Fruit fly (Drosophila melanogaster) whole organism, embryonic: ENCODE measurements around the gene CG14966.

Source experiments
- ATbp ChIP-seq: fragments of 200-800 bp; sonication (Bioruptor generic); optimal IDR thresholded peaks from 2 replicates; lab custom pipeline; 2017; ENCODE audit warnings: missing biosample characterization, mild to moderate bottlenecking, missing genetic modification characterization, missing genetic modification reagents
- Aef1 ChIP-seq: fragments of 200-800 bp; sonication (Bioruptor generic); IDR thresholded peaks from 3 replicates; pipeline ENCODE4 v1.3.6; 2022; ENCODE audit warnings: missing biosample characterization, missing genetic modification characterization
- CG10209 ChIP-seq: fragments of 200-800 bp; sonication (Bioruptor generic); optimal IDR thresholded peaks from 3 replicates; lab custom pipeline; 2017; ENCODE audit warnings: missing biosample characterization, mild to moderate bottlenecking, missing genetic modification characterization, missing genetic modification reagents
- CG1024 ChIP-seq: fragments of 200-800 bp; sonication (Bioruptor generic); IDR thresholded peaks from 2 replicates; pipeline ENCODE4 v1.3.6; 2022; ENCODE audit warnings: missing biosample characterization, missing genetic modification characterization
- CG10321 ChIP-seq: fragments of 200-800 bp; sonication (Bioruptor generic); IDR thresholded peaks from 2 replicates; pipeline ENCODE4 v1.3.6; 2022; ENCODE audit warnings: missing biosample characterization, missing genetic modification characterization
- CG11093 ChIP-seq: fragments of 200-800 bp; sonication (Bioruptor generic); IDR thresholded peaks from 3 replicates; pipeline ENCODE4 v1.3.6; 2022; ENCODE audit warnings: missing biosample characterization, missing genetic modification characterization
- CG12744 ChIP-seq: fragments of 200-800 bp; sonication (Bioruptor generic); optimal IDR thresholded peaks from 2 replicates; lab custom pipeline; 2016; ENCODE audit warnings: missing biosample characterization, missing genetic modification characterization
- CG15011 ChIP-seq: fragments of 200-800 bp; sonication (Bioruptor generic); optimal IDR thresholded peaks from 3 replicates; lab custom pipeline; 2018; ENCODE audit warnings: missing biosample characterization, mild to moderate bottlenecking, missing genetic modification characterization
- CG1647 ChIP-seq: fragments of 200-800 bp; sonication (Bioruptor generic); optimal IDR thresholded peaks from 3 replicates; lab custom pipeline; 2016; ENCODE audit warnings: missing biosample characterization, missing genetic modification characterization
- CG16815 ChIP-seq: fragments of 200-800 bp; sonication (Bioruptor generic); optimal IDR thresholded peaks from 3 replicates; lab custom pipeline; 2017; ENCODE audit warnings: missing biosample characterization, mild to moderate bottlenecking, missing genetic modification characterization
- CG2678 ChIP-seq: fragments of 200-800 bp; sonication (Bioruptor generic); optimal IDR thresholded peaks from 3 replicates; lab custom pipeline; 2019; ENCODE audit warnings: missing biosample characterization, mild to moderate bottlenecking, missing genetic modification characterization, moderate library complexity
- CG2889 ChIP-seq: fragments of 200-800 bp; sonication (Bioruptor generic); IDR thresholded peaks from 3 replicates; pipeline ENCODE4 v1.3.6; 2022; ENCODE audit warnings: missing biosample characterization, missing genetic modification characterization
- CG33557 ChIP-seq: fragments of 200-800 bp; sonication (Bioruptor generic); optimal IDR thresholded peaks from 2 replicates; lab custom pipeline; 2019; ENCODE audit warnings: missing biosample characterization, mild to moderate bottlenecking, missing genetic modification characterization, moderate library complexity
- CG4328 ChIP-seq: fragments of 200-800 bp; sonication (Bioruptor generic); optimal IDR thresholded peaks from 3 replicates; lab custom pipeline; 2017; ENCODE audit warnings: missing biosample characterization, missing genetic modification reagents, missing genetic modification characterization
- CG43689 ChIP-seq: fragments of 200-800 bp; sonication (Bioruptor generic); IDR thresholded peaks from 2 replicates; pipeline ENCODE4 v1.3.6; 2022; ENCODE audit warnings: missing biosample characterization, missing genetic modification characterization
- CG4707 ChIP-seq: fragments of 200-800 bp; sonication (Bioruptor generic); optimal IDR thresholded peaks from 2 replicates; lab custom pipeline; 2018; ENCODE audit warnings: missing biosample characterization, mild to moderate bottlenecking, missing genetic modification characterization, moderate library complexity
- CG6654 ChIP-seq: fragments of 200-800 bp; sonication (Bioruptor generic); optimal IDR thresholded peaks from 2 replicates; lab custom pipeline; 2017; ENCODE audit warnings: missing biosample characterization, mild to moderate bottlenecking, missing genetic modification characterization
- CG6683 ChIP-seq: fragments of 200-800 bp; sonication (Bioruptor generic); optimal IDR thresholded peaks from 2 replicates; lab custom pipeline; 2017; ENCODE audit warnings: missing biosample characterization, mild to moderate bottlenecking, missing genetic modification characterization, missing genetic modification reagents
- CG8089 ChIP-seq: fragments of 200-800 bp; sonication (Bioruptor generic); optimal IDR thresholded peaks from 3 replicates; lab custom pipeline; 2016; ENCODE audit warnings: missing biosample characterization, missing genetic modification characterization
- CG8944 ChIP-seq: fragments of 200-800 bp; sonication (Bioruptor generic); optimal IDR thresholded peaks from 3 replicates; lab custom pipeline; 2016; ENCODE audit warnings: missing biosample characterization, missing genetic modification characterization
- CG9727 ChIP-seq: fragments of 200-800 bp; sonication (Bioruptor generic); optimal IDR thresholded peaks from 3 replicates; lab custom pipeline; 2017; ENCODE audit warnings: missing biosample characterization, mild to moderate bottlenecking, missing genetic modification characterization
- Chrac-16 ChIP-seq: fragments of 200-800 bp; sonication (Bioruptor generic); optimal IDR thresholded peaks from 3 replicates; lab custom pipeline; 2016; ENCODE audit warnings: missing biosample characterization, missing genetic modification characterization
- CkIIα-i1 ChIP-seq: fragments of 200-800 bp; sonication (Bioruptor generic); IDR thresholded peaks from 2 replicates; pipeline ENCODE4 v1.3.6; 2022; ENCODE audit warnings: missing biosample characterization, missing genetic modification characterization
- Doc2 ChIP-seq: fragments of 200-800 bp; sonication (Bioruptor generic); IDR thresholded peaks from 2 replicates; pipeline ENCODE4 v1.3.6; 2022; ENCODE audit warnings: missing biosample characterization, missing genetic modification characterization
- Dp ChIP-seq: fragments of 200-800 bp; sonication (Bioruptor generic); optimal IDR thresholded peaks from 2 replicates; lab custom pipeline; 2018; ENCODE audit warnings: missing biosample characterization, mild to moderate bottlenecking, missing genetic modification characterization, moderate library complexity
- Ets65A ChIP-seq: fragments of 200-800 bp; sonication (Bioruptor generic); peaks from one replicate; lab custom pipeline; 2016; ENCODE audit warnings: missing biosample characterization, missing genetic modification characterization
- Ets97D ChIP-seq: fragments of 200-800 bp; sonication (Bioruptor generic); optimal IDR thresholded peaks from 3 replicates; lab custom pipeline; 2016; ENCODE audit warnings: missing biosample characterization, missing genetic modification characterization
- Fer1 ChIP-seq: fragments of 200-800 bp; sonication (Bioruptor generic); optimal IDR thresholded peaks from 2 replicates; lab custom pipeline; 2017; ENCODE audit warnings: missing biosample characterization, mild to moderate bottlenecking, missing genetic modification characterization
- H2.0 ChIP-seq: fragments of 200-800 bp; sonication (Bioruptor generic); IDR thresholded peaks from 2 replicates; pipeline ENCODE4 v1.3.6; 2022; ENCODE audit warnings: missing biosample characterization, missing genetic modification characterization
- HLH3B ChIP-seq: fragments of 200-800 bp; sonication (Bioruptor generic); IDR thresholded peaks from 2 replicates; pipeline ENCODE4 v1.3.6; 2022; ENCODE audit warnings: missing biosample characterization, missing genetic modification characterization
- HLH54F ChIP-seq: fragments of 200-800 bp; sonication (Bioruptor generic); optimal IDR thresholded peaks from 3 replicates; lab custom pipeline; 2016; ENCODE audit warnings: missing biosample characterization, missing genetic modification characterization
- Hey ChIP-seq: fragments of 200-800 bp; sonication (Bioruptor generic); optimal IDR thresholded peaks from 3 replicates; lab custom pipeline; 2018; ENCODE audit warnings: missing biosample characterization, mild to moderate bottlenecking, missing genetic modification characterization
- Lhr ChIP-seq: fragments of 200-800 bp; sonication (Bioruptor generic); optimal IDR thresholded peaks from 3 replicates; lab custom pipeline; 2017; ENCODE audit warnings: mild to moderate bottlenecking, missing biosample characterization, missing genetic modification reagents, missing genetic modification characterization
- MBD-R2 ChIP-seq: fragments of 200-800 bp; sonication (Bioruptor generic); IDR thresholded peaks from 2 replicates; pipeline ENCODE4 v1.3.6; 2022; ENCODE audit warnings: missing biosample characterization, missing genetic modification characterization
- Mrtf ChIP-seq: fragments of 200-800 bp; sonication (Bioruptor generic); IDR thresholded peaks from 3 replicates; pipeline ENCODE4 v1.3.6; 2022; ENCODE audit warnings: missing biosample characterization, missing genetic modification characterization
- Neu2 ChIP-seq: fragments of 200-800 bp; sonication (Bioruptor generic); optimal IDR thresholded peaks from 3 replicates; lab custom pipeline; 2016; ENCODE audit warnings: missing biosample characterization, missing genetic modification characterization, borderline replicate concordance
- Optix ChIP-seq: fragments of 200-800 bp; sonication (Bioruptor generic); IDR thresholded peaks from 3 replicates; pipeline ENCODE4 v1.3.6; 2022; ENCODE audit warnings: missing biosample characterization, missing genetic modification characterization
- Rfx ChIP-seq: fragments of 200-800 bp; sonication (Bioruptor generic); IDR thresholded peaks from 2 replicates; pipeline ENCODE4 v1.3.6; 2022; ENCODE audit warnings: missing biosample characterization, missing genetic modification characterization
- Sin3A ChIP-seq: fragments of >200 bp; optimal IDR thresholded peaks from 2 replicates; lab custom pipeline; 2018
- ara ChIP-seq: fragments of 200-800 bp; sonication (Bioruptor generic); IDR thresholded peaks from 2 replicates; pipeline ENCODE4 v1.3.6; 2022; ENCODE audit warnings: missing biosample characterization, missing genetic modification characterization
- ci ChIP-seq: fragments of 200-800 bp; sonication (Bioruptor generic); IDR thresholded peaks from 3 replicates; pipeline ENCODE4 v1.3.6; 2022; ENCODE audit warnings: missing biosample characterization, missing genetic modification characterization
- cwo ChIP-seq: fragments of 200-800 bp; sonication (Bioruptor generic); optimal IDR thresholded peaks from 3 replicates; lab custom pipeline; 2017; ENCODE audit warnings: missing biosample characterization, missing genetic modification characterization, mild to moderate bottlenecking, moderate library complexity, missing genetic modification reagents
- dmrt11E ChIP-seq: fragments of 200-800 bp; sonication (Bioruptor generic); optimal IDR thresholded peaks from 3 replicates; lab custom pipeline; 2018; ENCODE audit warnings: missing biosample characterization, mild to moderate bottlenecking, missing genetic modification characterization, moderate library complexity
- insv ChIP-seq, 2 experiments: fragments of 200-800 bp; sonication (Bioruptor generic); optimal IDR thresholded peaks; 3 replicates each; lab custom pipeline; 2016 to 2018; ENCODE audit warnings: missing biosample characterization in 2 of 2, missing genetic modification characterization in 2 of 2
- odd ChIP-seq: fragments of 200-800 bp; sonication (Bioruptor generic); optimal IDR thresholded peaks from 2 replicates; lab custom pipeline; 2017; ENCODE audit warnings: missing biosample characterization, mild to moderate bottlenecking, missing genetic modification characterization
- scrt ChIP-seq: fragments of 200-800 bp; sonication (Bioruptor generic); optimal IDR thresholded peaks from 2 replicates; lab custom pipeline; 2018; ENCODE audit warnings: missing biosample characterization, mild to moderate bottlenecking, missing genetic modification characterization, moderate library complexity
- sens ChIP-seq: fragments of 200-800 bp; sonication (Bioruptor generic); peaks from one replicate; lab custom pipeline; 2016; ENCODE audit warnings: missing biosample characterization, missing genetic modification characterization
- sima ChIP-seq: fragments of 200-800 bp; sonication (Bioruptor generic); optimal IDR thresholded peaks from 2 replicates; lab custom pipeline; 2016; ENCODE audit warnings: missing biosample characterization, missing genetic modification characterization
- trh ChIP-seq: fragments of 200-800 bp; sonication (Bioruptor generic); optimal IDR thresholded peaks from 2 replicates; lab custom pipeline; 2016; ENCODE audit warnings: missing biosample characterization, missing genetic modification characterization
- twi ChIP-seq: fragments of 200-800 bp; optimal IDR thresholded peaks from 2 replicates; lab custom pipeline; 2019; ENCODE audit warnings: missing biosample characterization, mild to moderate bottlenecking, missing genetic modification characterization, moderate library complexity
- zen2 ChIP-seq: fragments of 200-800 bp; sonication (Bioruptor generic); IDR thresholded peaks from 3 replicates; pipeline ENCODE4 v1.3.6; 2022; ENCODE audit warnings: missing biosample characterization, missing genetic modification characterization; ENCODE audit not compliant: partially characterized antibody

CG14966 gene

dm6 chr3L:3222643-3223389 lies 25.4 kb upstream of the CG14966 start, which contains the start of the genes RpL28 and eIF1 (continued):
- peak; percentile 69 for TF ChIP-seq cwo (GFP tag; lab: Kevin White, UChicago)
- TF ChIP-seq ci (GFP tag; lab: Robert Waterston, UW), result peak; percentile 97
- TF ChIP-seq CG6654, result peak; percentile 84
- peak; percentile 47; the same call in 2 of the 3 replicates for TF ChIP-seq zen2 (GFP tag; lab: Robert Waterston, UW)
- TF ChIP-seq insv (GFP tag; optimal IDR thresholded peaks at IDR 0.05; lab: Kevin White, UChicago), result peak in 1 of 2 experiments; percentile 77
- peak; percentile 33; the same call in 1 of the 2 replicates for TF ChIP-seq CkIIα-i1 (GFP tag; lab: Robert Waterston, UW)
- TF ChIP-seq CG4707 (GFP tag; lab: Kevin White, UChicago), result peak; percentile 90
- TF ChIP-seq ATbp (GFP tag; lab: Kevin White, UChicago), result peak; percentile 88
- TF ChIP-seq Ets97D (GFP tag; lab: Kevin White, UChicago), result peak; percentile 99
- TF ChIP-seq odd (GFP tag; lab: Kevin White, UChicago), result peak; percentile 95
- TF ChIP-seq CG8944, result peak; percentile 81
- peak; percentile 82 for TF ChIP-seq HLH3B (GFP tag; lab: Robert Waterston, UW)
- TF ChIP-seq Hey (tag; lab: Kevin White, UChicago), result peak; percentile 91
- peak; percentile 92 for TF ChIP-seq CG4328 (GFP tag; lab: Kevin White, UChicago)
- TF ChIP-seq CG2678 (tag; lab: Kevin White, UChicago), result peak; percentile 83
- peak; percentile 90 for TF ChIP-seq Fer1
- peak; percentile 73 for TF ChIP-seq CG10321 (GFP tag; lab: Robert Waterston, UW)
- TF ChIP-seq Rfx, result peak; percentile 94
- TF ChIP-seq Chrac-16, result peak; percentile 80
- TF ChIP-seq CG16815, result peak; percentile 78
- TF ChIP-seq CG10209 (GFP tag; lab: Kevin White, UChicago), result peak; percentile 95
- TF ChIP-seq CG11093 (GFP tag; lab: Robert Waterston, UW), result peak; percentile 58; the same call in 1 of the 3 replicates
- TF ChIP-seq ara (GFP tag; lab: Robert Waterston, UW), result peak; percentile 84
- TF ChIP-seq MBD-R2 (GFP tag; lab: Robert Waterston, UW), result peak; percentile 43; the same call in 1 of the 2 replicates
- TF ChIP-seq sima (GFP tag; lab: Kevin White, UChicago), result peak; percentile 46
- peak; percentile 22 for TF ChIP-seq Neu2
- TF ChIP-seq Ets65A (GFP tag; lab: Kevin White, UChicago), result peak; percentile 99
- TF ChIP-seq CG43689 (GFP tag; lab: Robert Waterston, UW), result peak; percentile 83
- TF ChIP-seq CG33557 (GFP tag; lab: Kevin White, UChicago), result peak; percentile 90
- TF ChIP-seq Aef1 (GFP tag; lab: Robert Waterston, UW), result peak; percentile 79
- TF ChIP-seq CG1024 (GFP tag; lab: Robert Waterston, UW), result peak; percentile 84
- peak; percentile 80; the same call in 2 of the 3 replicates for TF ChIP-seq Mrtf
- peak; percentile 61; the same call in 2 of the 3 replicates for TF ChIP-seq CG2889 (GFP tag; lab: Robert Waterston, UW)
- peak; percentile 92 for TF ChIP-seq HLH54F (GFP tag; lab: Kevin White, UChicago)
- peak; percentile 97 for TF ChIP-seq CG9727 (GFP tag; lab: Kevin White, UChicago)

dm6 chr3L:3218859-3219258 lies 21.4 kb upstream of the CG14966 start, which contains the start of the genes hob and nSMase:
TSS of gene hob (minus strand) at chr3L:3218920.
TSS of gene nSMase (plus strand) at chr3L:3219156.
- no peak for TF ChIP-seq sens
- TF ChIP-seq CG15011 (GFP tag; lab: Kevin White, UChicago), result no peak
- no peak for TF ChIP-seq trh
- TF ChIP-seq Lhr (GFP tag; lab: Kevin White, UChicago), result peak; percentile 52
- TF ChIP-seq CG9727 (GFP tag; lab: Kevin White, UChicago), result no peak
- no peak for TF ChIP-seq twi
- no peak for TF ChIP-seq dmrt11E (tag; lab: Kevin White, UChicago)
- no peak for TF ChIP-seq CG6683 (GFP tag; lab: Kevin White, UChicago)
- TF ChIP-seq Sin3A (lab: Kevin White, UChicago), result peak; percentile 54
- TF ChIP-seq CG8089 (GFP tag; lab: Kevin White, UChicago), result no peak
- no peak for TF ChIP-seq Optix
- TF ChIP-seq H2.0 (GFP tag; lab: Robert Waterston, UW), result no peak
- TF ChIP-seq scrt (GFP tag; lab: Kevin White, UChicago), result no peak
- TF ChIP-seq CG12744 (GFP tag; lab: Kevin White, UChicago), result no peak
- TF ChIP-seq Dp (GFP tag; lab: Kevin White, UChicago), result peak; percentile 69
- no peak for TF ChIP-seq CG1647 (GFP tag; lab: Kevin White, UChicago)
- no peak for TF ChIP-seq Doc2 (GFP tag; lab: Robert Waterston, UW)
